Worm (Caenorhabditis elegans) whole organism, young adult: ENCODE results near the gene F48C5.2.

Source experiments
- C06A6.2 ChIP-seq: fragments of 200-800 bp; sonication (Bioruptor generic); conservative IDR thresholded peaks from 2 replicates; pipeline ENCODE4 v1.3.6; 2022; ENCODE audit warnings: missing genetic modification characterization, missing compliant biosample characterization
- F39B2.1 ChIP-seq: fragments of 200-800 bp; sonication (Bioruptor generic); IDR thresholded peaks from 2 replicates; pipeline ENCODE4 v1.3.6; 2022; ENCODE audit warnings: missing genetic modification reagents, missing genetic modification characterization, missing compliant biosample characterization
- F55B11.4 ChIP-seq: sonication (generic microtip); optimal IDR thresholded peaks from 2 replicates; lab custom pipeline; 2016; ENCODE audit warnings: missing compliant biosample characterization, missing genetic modification characterization, borderline replicate concordance; ENCODE audit not compliant: insufficient read depth
- K11D2.4 ChIP-seq: fragments of 200-800 bp; sonication (Bioruptor generic); IDR thresholded peaks from 2 replicates; pipeline ENCODE4 v1.3.6; 2022; ENCODE audit warnings: missing genetic modification reagents, missing genetic modification characterization, missing compliant biosample characterization
- T26A5.8 ChIP-seq: sonication (generic microtip); optimal IDR thresholded peaks from 2 replicates; lab custom pipeline; 2016; ENCODE audit warnings: missing genetic modification characterization, missing compliant biosample characterization
- akir-1 ChIP-seq: fragments of 200-800 bp; sonication (Bioruptor generic); optimal IDR thresholded peaks from 2 replicates; lab custom pipeline; 2018; ENCODE audit warnings: mild to moderate bottlenecking, missing genetic modification characterization, moderate library complexity, missing compliant biosample characterization
- ama-1 ChIP-seq, 3 experiments: fragments of 150-350 bp in 1 of 3; sonication (generic microtip) in 2 of 3; optimal IDR thresholded peaks; 2 replicates each; lab custom pipeline; 2014 to 2018; ENCODE audit warnings: missing biosample characterization in 2 of 3, missing genetic modification characterization in 2 of 3, missing genetic modification reagents in 2 of 3
- aptf-2 ChIP-seq: fragments of 200-800 bp; sonication (Bioruptor generic); conservative IDR thresholded peaks from 2 replicates; pipeline ENCODE4 v1.3.6; 2022; ENCODE audit warnings: missing genetic modification reagents, missing genetic modification characterization, missing compliant biosample characterization
- atf-7 ChIP-seq: sonication (generic microtip); optimal IDR thresholded peaks from 2 replicates; lab custom pipeline; 2017; ENCODE audit warnings: mild to moderate bottlenecking, missing genetic modification characterization, missing compliant biosample characterization
- attf-6 ChIP-seq: fragments of 200-800 bp; sonication (Bioruptor generic); IDR thresholded peaks from 2 replicates; pipeline ENCODE4 v1.3.6; 2022; ENCODE audit warnings: missing genetic modification reagents, missing genetic modification characterization, missing compliant biosample characterization
- bed-1 ChIP-seq: fragments of 200-800 bp; sonication (Bioruptor generic); IDR thresholded peaks from 2 replicates; pipeline ENCODE4 v1.3.6; 2022; ENCODE audit warnings: missing genetic modification reagents, missing genetic modification characterization, missing compliant biosample characterization
- cebp-2 ChIP-seq: fragments of 200-800 bp; sonication (Bioruptor generic); IDR thresholded peaks from 2 replicates; pipeline ENCODE4 v1.3.6; 2022; ENCODE audit warnings: missing genetic modification characterization, missing compliant biosample characterization
- ceh-100 ChIP-seq: fragments of 200-800 bp; sonication (Bioruptor generic); IDR thresholded peaks from 2 replicates; pipeline ENCODE4 v1.3.6; 2022; ENCODE audit warnings: missing genetic modification reagents, missing genetic modification characterization, missing compliant biosample characterization
- ceh-27 ChIP-seq: fragments of 200-800 bp; sonication (Bioruptor generic); optimal IDR thresholded peaks from 2 replicates; lab custom pipeline; 2018; ENCODE audit warnings: mild to moderate bottlenecking, missing genetic modification characterization, moderate library complexity, missing compliant biosample characterization
- ceh-91 ChIP-seq: fragments of 200-800 bp; sonication (Bioruptor generic); IDR thresholded peaks from 2 replicates; pipeline ENCODE4 v1.3.6; 2022; ENCODE audit warnings: missing genetic modification reagents, missing genetic modification characterization, missing compliant biosample characterization
- die-1 ChIP-seq: sonication (generic microtip); optimal IDR thresholded peaks from 2 replicates; lab custom pipeline; 2016; ENCODE audit warnings: missing genotype, mild to moderate bottlenecking, missing genetic modification characterization, missing compliant biosample characterization
- dpff-1 ChIP-seq: sonication (generic microtip); optimal IDR thresholded peaks from 2 replicates; lab custom pipeline; 2017; ENCODE audit warnings: mild to moderate bottlenecking, missing genetic modification characterization, missing compliant biosample characterization
- dpl-1 ChIP-seq: fragments of 150-350 bp; optimal IDR thresholded peaks from 2 replicates; lab custom pipeline; 2014; ENCODE audit warnings: missing biosample characterization, missing genetic modification reagents, missing genetic modification characterization
- egrh-3 ChIP-seq: fragments of 200-800 bp; sonication (Bioruptor generic); IDR thresholded peaks from 2 replicates; pipeline ENCODE4 v1.3.6; 2022; ENCODE audit warnings: missing genetic modification reagents, missing genetic modification characterization, missing compliant biosample characterization
- hmg-1.2 ChIP-seq: fragments of 200-800 bp; sonication (Bioruptor generic); IDR thresholded peaks from 2 replicates; pipeline ENCODE4 v1.3.6; 2022; ENCODE audit warnings: missing genetic modification reagents, missing genetic modification characterization, missing compliant biosample characterization
- hsf-1 ChIP-seq: fragments of 200-800 bp; sonication (Bioruptor generic); IDR thresholded peaks from 2 replicates; pipeline ENCODE4 v1.3.6; 2022; ENCODE audit warnings: missing genetic modification reagents, missing genetic modification characterization, missing compliant biosample characterization
- lag-1 ChIP-seq: fragments of 200-800 bp; sonication (Bioruptor generic); IDR thresholded peaks from 2 replicates; pipeline ENCODE4 v1.3.6; 2022; ENCODE audit warnings: missing genetic modification reagents, missing genetic modification characterization, missing compliant biosample characterization
- let-607 ChIP-seq, 2 experiments: fragments of 200-800 bp in 1 of 2; sonication (Bioruptor generic) in 1 of 2; sonication (generic microtip) in 1 of 2; optimal IDR thresholded peaks; 2 replicates each; lab custom pipeline; 2016 to 2018; ENCODE audit warnings: mild to moderate bottlenecking in 2 of 2, missing compliant biosample characterization in 2 of 2, missing genetic modification characterization in 2 of 2, moderate library complexity in 2 of 2, missing genotype in 1 of 2
- lin-35 ChIP-seq, 3 experiments: fragments of 150-350 bp in 2 of 3; sonication (generic microtip) in 1 of 3; optimal IDR thresholded peaks; 2 replicates each; lab custom pipeline; 2014 to 2018; ENCODE audit warnings: missing biosample characterization in 3 of 3, missing genetic modification characterization in 3 of 3, missing genetic modification reagents in 3 of 3
- lin-40 ChIP-seq: sonication (generic microtip); optimal IDR thresholded peaks from 2 replicates; lab custom pipeline; 2016; ENCODE audit warnings: missing genetic modification characterization, mild to moderate bottlenecking, missing compliant biosample characterization, missing genotype, missing genetic modification reagents
- lir-1 ChIP-seq: fragments of 200-800 bp; sonication (Bioruptor generic); conservative IDR thresholded peaks from 2 replicates; pipeline ENCODE4 v1.3.6; 2022; ENCODE audit warnings: missing genetic modification reagents, missing genetic modification characterization, missing compliant biosample characterization
- lsy-27 ChIP-seq: sonication (generic microtip); optimal IDR thresholded peaks from 2 replicates; lab custom pipeline; 2017; ENCODE audit warnings: missing genetic modification characterization, mild to moderate bottlenecking, missing compliant biosample characterization, antibody characterized with exemption, missing genotype, borderline replicate concordance; ENCODE audit not compliant: insufficient read depth
- madf-8 ChIP-seq: fragments of 200-800 bp; sonication (Bioruptor generic); conservative IDR thresholded peaks from 2 replicates; pipeline ENCODE4 v1.3.6; 2022; ENCODE audit warnings: missing genetic modification reagents, missing genetic modification characterization, missing compliant biosample characterization
- mcd-1 ChIP-seq: fragments of 200-800 bp; sonication (Bioruptor generic); IDR thresholded peaks from 2 replicates; pipeline ENCODE4 v1.3.6; 2022; ENCODE audit warnings: missing genetic modification reagents, missing genetic modification characterization, missing compliant biosample characterization
- mel-28 ChIP-seq: sonication (generic microtip); optimal IDR thresholded peaks from 2 replicates; lab custom pipeline; 2016; ENCODE audit warnings: borderline replicate concordance, mild to moderate bottlenecking, missing genetic modification characterization, missing compliant biosample characterization
- nfya-2 ChIP-seq: fragments of 200-800 bp; sonication (Bioruptor generic); IDR thresholded peaks from 2 replicates; pipeline ENCODE4 v1.3.6; 2022; ENCODE audit warnings: missing genetic modification reagents, missing genetic modification characterization, missing compliant biosample characterization
- nhr-120 ChIP-seq: fragments of 200-800 bp; sonication (Bioruptor generic); IDR thresholded peaks from 2 replicates; pipeline ENCODE4 v1.3.6; 2022; ENCODE audit warnings: missing genetic modification characterization, missing compliant biosample characterization
- nhr-179 ChIP-seq: sonication (generic microtip); optimal IDR thresholded peaks from 2 replicates; lab custom pipeline; 2016; ENCODE audit warnings: mild to moderate bottlenecking, missing genetic modification characterization, missing compliant biosample characterization
- nhr-80 ChIP-seq: sonication (generic microtip); optimal IDR thresholded peaks from 2 replicates; lab custom pipeline; 2016; ENCODE audit warnings: missing genetic modification characterization, missing compliant biosample characterization
- pha-4 ChIP-seq: fragments of 150-350 bp; sonication (generic microtip); optimal IDR thresholded peaks from 2 replicates; lab custom pipeline; 2014; ENCODE audit warnings: missing biosample characterization, missing genetic modification reagents, missing genetic modification characterization
- rcor-1 ChIP-seq: fragments of 200-800 bp; sonication (Bioruptor generic); IDR thresholded peaks from 2 replicates; pipeline ENCODE4 v1.3.6; 2022; ENCODE audit warnings: missing genetic modification reagents, missing genetic modification characterization, missing compliant biosample characterization
- rec-8 ChIP-seq, 2 experiments: sonication (generic microtip); optimal IDR thresholded peaks; 2 replicates each; lab custom pipeline; 2016; ENCODE audit warnings: mild to moderate bottlenecking in 2 of 2, missing genetic modification characterization in 2 of 2, missing genetic modification reagents in 2 of 2, missing genotype in 2 of 2, missing biosample characterization in 1 of 2, missing compliant biosample characterization in 1 of 2, moderate library complexity in 1 of 2
- repo-1 ChIP-seq: sonication (generic microtip); optimal IDR thresholded peaks from 2 replicates; lab custom pipeline; 2017; ENCODE audit warnings: mild to moderate bottlenecking, missing genetic modification characterization, missing compliant biosample characterization
- sdz-38 ChIP-seq: sonication (generic microtip); optimal IDR thresholded peaks from 2 replicates; lab custom pipeline; 2016; ENCODE audit warnings: missing genotype, missing genetic modification characterization, missing compliant biosample characterization
- snpc-1.3 ChIP-seq: sonication (generic microtip); optimal IDR thresholded peaks from 2 replicates; lab custom pipeline; 2017; ENCODE audit warnings: missing genetic modification characterization, mild to moderate bottlenecking, missing compliant biosample characterization, antibody characterized with exemption, moderate library complexity, missing genotype, missing genetic modification reagents; ENCODE audit not compliant: insufficient read depth
- somi-1 ChIP-seq: fragments of 200-800 bp; sonication (Bioruptor generic); optimal IDR thresholded peaks from 2 replicates; lab custom pipeline; 2018; ENCODE audit warnings: mild to moderate bottlenecking, missing genetic modification characterization, missing compliant biosample characterization
- unc-130 ChIP-seq: sonication (generic microtip); optimal IDR thresholded peaks from 2 replicates; lab custom pipeline; 2016; ENCODE audit warnings: missing genetic modification reagents, missing genetic modification characterization, missing compliant biosample characterization
- zim-3 ChIP-seq: sonication (generic microtip); optimal IDR thresholded peaks from 2 replicates; lab custom pipeline; 2017; ENCODE audit warnings: mild to moderate bottlenecking, missing genetic modification characterization, moderate library complexity, missing compliant biosample characterization
- ztf-26 ChIP-seq: sonication (generic microtip); optimal IDR thresholded peaks from 2 replicates; lab custom pipeline; 2017; ENCODE audit warnings: missing genetic modification characterization, missing compliant biosample characterization
- ztf-3 ChIP-seq: fragments of 200-800 bp; sonication (Bioruptor generic); optimal IDR thresholded peaks from 2 replicates; lab custom pipeline; 2018; ENCODE audit warnings: mild to moderate bottlenecking, missing genetic modification characterization, missing compliant biosample characterization

The F48C5.2 gene

ce11 chrX:11471893-11472292 lies 17.8 kb upstream of the F48C5.2 start (continued):
- TF ChIP-seq let-607 (tag; optimal IDR thresholded peaks at IDR 0.05; lab: Kevin White, UChicago) = peak in 1 of 2 experiments; percentile 44
- no peak for TF ChIP-seq attf-6 (GFP tag; lab: Robert Waterston, UW)
- no peak for TF ChIP-seq rcor-1 (GFP tag; lab: Robert Waterston, UW)
- no peak for TF ChIP-seq aptf-2
- TF ChIP-seq repo-1 (tag; lab: Kevin White, UChicago) = no peak
- no peak for TF ChIP-seq F55B11.4 (tag; lab: Kevin White, UChicago)
- no peak for TF ChIP-seq ama-1 (optimal IDR thresholded peaks at IDR 0.05; lab: Kevin White, UChicago)
- no peak for TF ChIP-seq ama-1 (GFP tag; optimal IDR thresholded peaks at IDR 0.05; lab: Kevin White, UChicago)
- no peak for TF ChIP-seq F39B2.1 (GFP tag; lab: Robert Waterston, UW)
- TF ChIP-seq bed-1 (GFP tag; lab: Robert Waterston, UW) = no peak
- TF ChIP-seq akir-1 = no peak
- no peak for TF ChIP-seq cebp-2 (GFP tag; lab: Robert Waterston, UW)
- TF ChIP-seq nhr-179 (tag; lab: Kevin White, UChicago) = no peak
- TF ChIP-seq dpff-1 (tag; lab: Kevin White, UChicago) = no peak
- no peak for TF ChIP-seq die-1 (tag; lab: Kevin White, UChicago)
- TF ChIP-seq lin-40 (tag; lab: Kevin White, UChicago) = peak; percentile 53
- TF ChIP-seq mcd-1 = 0 out of 2 replicates have a peak, but pooled peaks have one; percentile 18
- peak; percentile 83 for TF ChIP-seq somi-1 (GFP tag; lab: Kevin White, UChicago)
- TF ChIP-seq unc-130 = no peak
- peak; percentile 51; the same call in 1 of the 2 replicates for TF ChIP-seq C06A6.2 (GFP tag; lab: Robert Waterston, UW)
- TF ChIP-seq nhr-80 (tag; lab: Kevin White, UChicago) = peak; percentile 38
- no peak for TF ChIP-seq dpl-1 (GFP tag; lab: Kevin White, UChicago)
- no peak for TF ChIP-seq lsy-27 (tag; lab: Kevin White, UChicago)
- 0 out of 2 replicates have a peak, but pooled peaks have one; percentile 45 for TF ChIP-seq hsf-1 (GFP tag; lab: Robert Waterston, UW)
- TF ChIP-seq rec-8 (tag; optimal IDR thresholded peaks at IDR 0.05; lab: Kevin White, UChicago) = no peak
- TF ChIP-seq zim-3 (tag; lab: Kevin White, UChicago) = no peak
- peak in 1 of 3 experiments; percentile 7 for TF ChIP-seq lin-35 (GFP tag; optimal IDR thresholded peaks at IDR 0.05; lab: Kevin White, UChicago)
- TF ChIP-seq nfya-2 (GFP tag; lab: Robert Waterston, UW) = no peak
- TF ChIP-seq ztf-3 (GFP tag; lab: Kevin White, UChicago) = no peak
- TF ChIP-seq ceh-100 = 0 out of 2 replicates have a peak, but pooled peaks have one; percentile 13
- TF ChIP-seq ztf-26 (tag; lab: Kevin White, UChicago) = peak; percentile 2
- TF ChIP-seq lag-1 (GFP tag; lab: Robert Waterston, UW) = no peak
- peak; percentile 93 for TF ChIP-seq ceh-27 (GFP tag; lab: Kevin White, UChicago)
- peak; percentile 35 for TF ChIP-seq atf-7
- TF ChIP-seq K11D2.4 (GFP tag; lab: Robert Waterston, UW) = peak; percentile 70; the same call in 1 of the 2 replicates

- TF ChIP-seq madf-8 (no peak), pha-4 (peak; percentile 38)
Measured at ce11 chrX:11471409-11471808, 17.3 kb upstream of the F48C5.2 start.

- TF ChIP-seq sdz-38 (tag; lab: Kevin White, UChicago) (no peak), egrh-3 (GFP tag; lab: Robert Waterston, UW) (peak; percentile 8; the same call in 1 of the 2 replicates), lir-1 (GFP tag; lab: Robert Waterston, UW) (peak; percentile 75; the same call in 1 of the 2 replicates), mel-28 (no peak), ceh-27 (GFP tag; lab: Kevin White, UChicago) (peak; percentile 40), snpc-1.3 (tag; lab: Kevin White, UChicago) (no peak), hmg-1.2 (GFP tag; lab: Robert Waterston, UW) (peak; percentile 27; the same call in 1 of the 2 replicates), T26A5.8 (tag; lab: Kevin White, UChicago) (no peak), mcd-1 (no peak), pha-4 (no peak), nhr-120 (GFP tag; lab: Robert Waterston, UW) (no peak), ceh-91 (no peak)
Measured at ce11 chrX:11469600-11469999, 15.5 kb upstream of the F48C5.2 start.
